Fruit fly (Drosophila melanogaster) whole organism, prepupa: ENCODE data around the gene opa.

ENCODE experiments used
- Blimp-1 ChIP-seq: fragments of 200-800 bp; sonication (Bioruptor generic); optimal IDR thresholded peaks from 3 replicates; lab custom pipeline; 2017; ENCODE audit warnings: missing biosample characterization, missing genetic modification characterization, mild to moderate bottlenecking, moderate library complexity, missing genetic modification reagents
- CG10631 ChIP-seq: fragments of 200-800 bp; sonication (Bioruptor generic); optimal IDR thresholded peaks from 2 replicates; lab custom pipeline; 2016; ENCODE audit warnings: missing biosample characterization, missing genetic modification characterization
- CG10669 ChIP-seq: fragments of 200-800 bp; sonication (Bioruptor generic); optimal IDR thresholded peaks from 3 replicates; lab custom pipeline; 2018; ENCODE audit warnings: missing biosample characterization, mild to moderate bottlenecking, missing genetic modification characterization, moderate library complexity
- CG11294 ChIP-seq: fragments of 200-800 bp; sonication (Bioruptor generic); IDR thresholded peaks from 2 replicates; pipeline ENCODE4 v1.3.6; 2022; ENCODE audit warnings: missing biosample characterization, missing genetic modification characterization
- CG15336 ChIP-seq: fragments of 200-800 bp; sonication (Bioruptor generic); IDR thresholded peaks from 2 replicates; pipeline ENCODE4 v1.3.6; 2022; ENCODE audit warnings: missing biosample characterization, missing genetic modification characterization
- CG1621 ChIP-seq: fragments of 200-800 bp; sonication (Bioruptor generic); optimal IDR thresholded peaks from 3 replicates; lab custom pipeline; 2018; ENCODE audit warnings: missing biosample characterization, mild to moderate bottlenecking, missing genetic modification characterization
- CG16779 ChIP-seq: fragments of 200-800 bp; sonication (Bioruptor generic); optimal IDR thresholded peaks from 3 replicates; lab custom pipeline; 2017; ENCODE audit warnings: missing biosample characterization, mild to moderate bottlenecking, missing genetic modification characterization
- CG3032 ChIP-seq: fragments of 200-800 bp; optimal IDR thresholded peaks from 2 replicates; lab custom pipeline; 2019; ENCODE audit warnings: missing biosample characterization, mild to moderate bottlenecking, missing genetic modification characterization, moderate library complexity
- CG31627 ChIP-seq: fragments of 200-800 bp; sonication (Bioruptor generic); optimal IDR thresholded peaks from 3 replicates; lab custom pipeline; 2016; ENCODE audit warnings: missing biosample characterization, missing genetic modification characterization
- CG32006 ChIP-seq: fragments of 200-800 bp; sonication (Bioruptor generic); optimal IDR thresholded peaks from 3 replicates; lab custom pipeline; 2017; ENCODE audit warnings: missing biosample characterization, mild to moderate bottlenecking, missing genetic modification characterization
- CG34406 ChIP-seq: fragments of 200-800 bp; sonication (Bioruptor generic); optimal IDR thresholded peaks from 3 replicates; lab custom pipeline; 2016; ENCODE audit warnings: missing biosample characterization, missing genetic modification characterization
- CG4318 ChIP-seq: fragments of 200-800 bp; sonication (Bioruptor generic); optimal IDR thresholded peaks from 3 replicates; lab custom pipeline; 2017; ENCODE audit warnings: missing biosample characterization, mild to moderate bottlenecking, missing genetic modification characterization
- CG6163 ChIP-seq: fragments of 200-800 bp; sonication (Bioruptor generic); IDR thresholded peaks from 3 replicates; pipeline ENCODE4 v1.3.6; 2022; ENCODE audit warnings: missing biosample characterization, missing genetic modification characterization
- CG6276 ChIP-seq: fragments of 200-800 bp; sonication (Bioruptor generic); optimal IDR thresholded peaks from 2 replicates; lab custom pipeline; 2017; ENCODE audit warnings: missing biosample characterization, mild to moderate bottlenecking, missing genetic modification characterization
- CG6792 ChIP-seq: fragments of 200-800 bp; sonication (Bioruptor generic); optimal IDR thresholded peaks from 3 replicates; lab custom pipeline; 2016; ENCODE audit warnings: missing biosample characterization, missing genetic modification characterization
- CG6808 ChIP-seq: fragments of 200-800 bp; sonication (Bioruptor generic); optimal IDR thresholded peaks from 3 replicates; lab custom pipeline; 2017; ENCODE audit warnings: missing biosample characterization, missing genetic modification characterization, mild to moderate bottlenecking, moderate library complexity, missing genetic modification reagents
- CG6854 ChIP-seq: fragments of 200-800 bp; sonication (Bioruptor generic); optimal IDR thresholded peaks from 2 replicates; lab custom pipeline; 2017; ENCODE audit warnings: missing biosample characterization, mild to moderate bottlenecking, missing genetic modification characterization
- CG7368 ChIP-seq: fragments of 200-800 bp; sonication (Bioruptor generic); optimal IDR thresholded peaks from 3 replicates; lab custom pipeline; 2016; ENCODE audit warnings: missing biosample characterization, missing genetic modification characterization
- CG8119 ChIP-seq: fragments of 200-800 bp; sonication (Bioruptor generic); IDR thresholded peaks from 3 replicates; pipeline ENCODE4 v1.3.6; 2022; ENCODE audit warnings: missing biosample characterization, missing genetic modification characterization
- CG8319 ChIP-seq: fragments of 200-800 bp; sonication (Bioruptor generic); optimal IDR thresholded peaks from 3 replicates; lab custom pipeline; 2016; ENCODE audit warnings: missing biosample characterization, missing genetic modification characterization
- CG8632 ChIP-seq: fragments of 200-800 bp; sonication (Bioruptor generic); optimal IDR thresholded peaks from 3 replicates; lab custom pipeline; 2016; ENCODE audit warnings: missing biosample characterization, missing genetic modification characterization
- CG9139 ChIP-seq: fragments of 200-800 bp; sonication (Bioruptor generic); optimal IDR thresholded peaks from 3 replicates; lab custom pipeline; 2017; ENCODE audit warnings: missing biosample characterization, mild to moderate bottlenecking, missing genetic modification characterization
- Eip75B ChIP-seq: fragments of 200-800 bp; sonication (Bioruptor generic); optimal IDR thresholded peaks from 3 replicates; lab custom pipeline; 2016; ENCODE audit warnings: missing biosample characterization, missing genetic modification characterization
- Eip78C ChIP-seq: fragments of 200-800 bp; sonication (Bioruptor generic); peaks from one replicate; lab custom pipeline; 2016; ENCODE audit warnings: missing biosample characterization, missing genetic modification characterization
- Eip93F ChIP-seq: fragments of 200-800 bp; sonication (Bioruptor generic); optimal IDR thresholded peaks from 2 replicates; lab custom pipeline; 2016; ENCODE audit warnings: missing biosample characterization, mild to moderate bottlenecking, missing genetic modification characterization
- Ets21C ChIP-seq: fragments of 200-800 bp; sonication (Bioruptor generic); optimal IDR thresholded peaks from 3 replicates; lab custom pipeline; 2016; ENCODE audit warnings: missing biosample characterization, missing genetic modification characterization
- Ets96B ChIP-seq: fragments of 200-800 bp; optimal IDR thresholded peaks from 2 replicates; lab custom pipeline; 2019; ENCODE audit warnings: missing biosample characterization, mild to moderate bottlenecking, missing genetic modification characterization, moderate library complexity
- Gug ChIP-seq: fragments of 200-800 bp; sonication (Bioruptor generic); IDR thresholded peaks from 2 replicates; pipeline ENCODE4 v1.3.6; 2022; ENCODE audit warnings: missing biosample characterization, missing genetic modification characterization
- Hr38 ChIP-seq: sonication (Bioruptor generic); optimal IDR thresholded peaks from 2 replicates; lab custom pipeline; 2016; ENCODE audit warnings: missing biosample characterization, missing genetic modification characterization
- Hr39 ChIP-seq: fragments of 200-800 bp; sonication (Bioruptor generic); optimal IDR thresholded peaks from 2 replicates; lab custom pipeline; 2016; ENCODE audit warnings: missing biosample characterization, missing genetic modification characterization
- Lpt ChIP-seq: fragments of 200-800 bp; sonication (Bioruptor generic); optimal IDR thresholded peaks from 3 replicates; lab custom pipeline; 2016; ENCODE audit warnings: missing biosample characterization, missing genetic modification characterization
- Met ChIP-seq: fragments of 200-800 bp; sonication (Bioruptor generic); optimal IDR thresholded peaks from 3 replicates; lab custom pipeline; 2016; ENCODE audit warnings: missing biosample characterization, missing genetic modification characterization
- OdsH ChIP-seq: fragments of 200-800 bp; sonication (Bioruptor generic); optimal IDR thresholded peaks from 3 replicates; lab custom pipeline; 2016; ENCODE audit warnings: missing biosample characterization, missing genetic modification characterization
- Smox ChIP-seq: fragments of 200-800 bp; sonication (Bioruptor generic); optimal IDR thresholded peaks from 3 replicates; lab custom pipeline; 2016; ENCODE audit warnings: missing biosample characterization, missing genetic modification characterization
- Sox14 ChIP-seq: fragments of 200-800 bp; sonication (Bioruptor generic); optimal IDR thresholded peaks from 3 replicates; lab custom pipeline; 2016; ENCODE audit warnings: missing biosample characterization, missing genetic modification characterization
- achi ChIP-seq: fragments of 200-800 bp; sonication (Bioruptor generic); optimal IDR thresholded peaks from 3 replicates; lab custom pipeline; 2016; ENCODE audit warnings: missing biosample characterization, missing genetic modification characterization
- acj6 ChIP-seq: fragments of 200-800 bp; sonication (Bioruptor generic); optimal IDR thresholded peaks from 3 replicates; lab custom pipeline; 2016; ENCODE audit warnings: missing biosample characterization, missing genetic modification characterization
- cyc ChIP-seq: fragments of 200-800 bp; sonication (Bioruptor generic); optimal IDR thresholded peaks from 3 replicates; lab custom pipeline; 2016; ENCODE audit warnings: missing biosample characterization, missing genetic modification characterization
- dac ChIP-seq: fragments of 200-800 bp; sonication (Bioruptor generic); optimal IDR thresholded peaks from 2 replicates; lab custom pipeline; 2017; ENCODE audit warnings: missing biosample characterization, mild to moderate bottlenecking, missing genetic modification characterization
- dsx ChIP-seq: fragments of 200-800 bp; optimal IDR thresholded peaks from 3 replicates; lab custom pipeline; 2019; ENCODE audit warnings: missing biosample characterization, mild to moderate bottlenecking, missing genetic modification characterization, moderate library complexity; ENCODE audit not compliant: poor library complexity, severe bottlenecking
- eg ChIP-seq: fragments of 200-800 bp; sonication (Bioruptor generic); IDR thresholded peaks from 3 replicates; pipeline ENCODE4 v1.3.6; 2022; ENCODE audit warnings: missing biosample characterization, missing genetic modification characterization
- esn ChIP-seq: fragments of 200-800 bp; sonication (Bioruptor generic); optimal IDR thresholded peaks from 2 replicates; lab custom pipeline; 2016; ENCODE audit warnings: missing biosample characterization, mild to moderate bottlenecking, missing genetic modification characterization, moderate library complexity
- fd59A ChIP-seq: fragments of 200-800 bp; sonication (Bioruptor generic); optimal IDR thresholded peaks from 2 replicates; lab custom pipeline; 2017; ENCODE audit warnings: missing biosample characterization, mild to moderate bottlenecking, missing genetic modification characterization, missing genetic modification reagents
- fd85E ChIP-seq: fragments of 200-800 bp; sonication (Bioruptor generic); optimal IDR thresholded peaks from 3 replicates; lab custom pipeline; 2016; ENCODE audit warnings: missing biosample characterization, missing genetic modification characterization
- fkh ChIP-seq: fragments of 200-800 bp; sonication (Bioruptor generic); optimal IDR thresholded peaks from 3 replicates; lab custom pipeline; 2017; ENCODE audit warnings: missing biosample characterization, mild to moderate bottlenecking, missing genetic modification characterization, moderate library complexity
- net ChIP-seq: fragments of 200-800 bp; sonication (Bioruptor generic); optimal IDR thresholded peaks from 3 replicates; lab custom pipeline; 2016; ENCODE audit warnings: missing biosample characterization, missing genetic modification characterization
- pdm3 ChIP-seq: fragments of 200-800 bp; sonication (Bioruptor generic); optimal IDR thresholded peaks from 3 replicates; lab custom pipeline; 2016; ENCODE audit warnings: missing biosample characterization, missing genetic modification characterization
- spab ChIP-seq: fragments of 200-800 bp; sonication (Bioruptor generic); optimal IDR thresholded peaks from 2 replicates; lab custom pipeline; 2017; ENCODE audit warnings: missing biosample characterization, mild to moderate bottlenecking, missing genetic modification characterization, missing genetic modification reagents
- ss ChIP-seq, 2 experiments: fragments of 200-800 bp; sonication (Bioruptor generic); optimal IDR thresholded peaks; 2 replicates in 1 of 2; 3 replicates in 1 of 2; lab custom pipeline; 2017 to 2018; ENCODE audit warnings: mild to moderate bottlenecking in 2 of 2, missing biosample characterization in 2 of 2, missing genetic modification characterization in 2 of 2, moderate library complexity in 1 of 2
- svp ChIP-seq: fragments of 200-800 bp; sonication (Bioruptor generic); peaks from one replicate; lab custom pipeline; 2016; ENCODE audit warnings: missing biosample characterization, missing genetic modification characterization
- topi ChIP-seq: fragments of 200-800 bp; sonication (Bioruptor generic); optimal IDR thresholded peaks from 3 replicates; lab custom pipeline; 2016; ENCODE audit warnings: missing biosample characterization, missing genetic modification characterization
- vri ChIP-seq: fragments of 200-800 bp; sonication (Bioruptor generic); optimal IDR thresholded peaks from 3 replicates; lab custom pipeline; 2016; ENCODE audit warnings: missing biosample characterization, mild to moderate bottlenecking, missing genetic modification characterization

opa gene

DNA sequence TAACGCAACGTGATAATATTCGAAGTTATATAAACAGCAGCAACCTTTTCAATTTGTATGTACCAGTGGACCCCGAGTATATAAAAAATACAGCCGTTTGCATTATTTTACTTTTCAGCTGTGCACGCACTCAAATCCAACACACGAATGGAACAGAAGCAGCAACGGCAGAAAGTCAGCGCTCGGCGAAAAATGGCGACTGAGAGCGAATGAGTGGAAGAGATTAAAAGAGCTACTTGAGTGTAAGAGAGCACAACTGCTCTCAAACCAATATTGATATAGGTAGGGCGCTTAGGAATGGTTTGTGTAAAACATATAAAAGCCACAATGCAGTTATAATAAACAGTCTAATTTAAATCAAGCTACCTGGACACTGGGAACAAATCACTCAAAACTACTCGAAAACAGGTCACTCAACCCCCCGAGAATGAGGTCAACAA is 46.3 kb upstream of the opa start:
- TF ChIP-seq CG6163 (peak; percentile 46; the same call in 1 of the 3 replicates), pdm3 (GFP tag; lab: Kevin White, UChicago) (peak; percentile 11), Eip78C (GFP tag; lab: Kevin White, UChicago) (peak; percentile 84), CG6792 (peak; percentile 42), CG1621 (tag; lab: Kevin White, UChicago) (no peak), fd59A (GFP tag; lab: Kevin White, UChicago) (no peak), CG15336 (GFP tag; lab: Robert Waterston, UW) (peak; percentile 48; the same call in 1 of the 2 replicates), CG6854 (GFP tag; lab: Kevin White, UChicago) (peak; percentile 91), fkh (peak; percentile 87), Hr38 (GFP tag; lab: Kevin White, UChicago) (no peak), acj6 (GFP tag; lab: Kevin White, UChicago) (no peak), CG7368 (GFP tag; lab: Kevin White, UChicago) (peak; percentile 32), CG3032 (tag; lab: Kevin White, UChicago) (no peak), CG8119 (GFP tag; lab: Robert Waterston, UW) (no peak), CG9139 (GFP tag; lab: Kevin White, UChicago) (peak; percentile 73), CG8632 (peak; percentile 52), dac (GFP tag; lab: Kevin White, UChicago) (no peak), Eip75B (GFP tag; lab: Kevin White, UChicago) (peak; percentile 26), CG16779 (tag; lab: Kevin White, UChicago) (peak; percentile 17), net (GFP tag; lab: Kevin White, UChicago) (peak; percentile 70), vri (peak; percentile 68), Met (GFP tag; lab: Kevin White, UChicago) (peak; percentile 49), Lpt (GFP tag; lab: Kevin White, UChicago) (no peak), CG11294 (GFP tag; lab: Robert Waterston, UW) (no peak), cyc (no peak), CG6808 (peak; percentile 49), fd85E (no peak), Ets96B (tag; lab: Kevin White, UChicago) (peak; percentile 4), ss (GFP tag; optimal IDR thresholded peaks at IDR 0.05; lab: Kevin White, UChicago) (peak; percentile 60 to 73), eg (GFP tag; lab: Robert Waterston, UW) (peak; percentile 40; the same call in 1 of the 3 replicates), CG8319 (GFP tag; lab: Kevin White, UChicago) (no peak), Blimp-1 (GFP tag; lab: Kevin White, UChicago) (no peak), Ets21C (no peak), CG32006 (GFP tag; lab: Kevin White, UChicago) (peak; percentile 19), Gug (GFP tag; lab: Robert Waterston, UW) (no peak), dsx (GFP tag; lab: Kevin White, UChicago) (peak; percentile 45), CG4318 (GFP tag; lab: Kevin White, UChicago) (no peak), achi (GFP tag; lab: Kevin White, UChicago) (peak; percentile 46), topi (GFP tag; lab: Kevin White, UChicago) (peak; percentile 32), CG10631 (GFP tag; lab: Kevin White, UChicago) (peak; percentile 8), CG31627 (GFP tag; lab: Kevin White, UChicago) (no peak), CG6276 (GFP tag; lab: Kevin White, UChicago) (peak; percentile 23), Sox14 (GFP tag; lab: Kevin White, UChicago) (peak; percentile 15), CG34406 (GFP tag; lab: Kevin White, UChicago) (peak; percentile 42), OdsH (peak; percentile 2), Eip93F (GFP tag; lab: Kevin White, UChicago) (no peak), esn (GFP tag; lab: Kevin White, UChicago) (peak; percentile 46), spab (GFP tag; lab: Kevin White, UChicago) (no peak), CG10669 (GFP tag; lab: Kevin White, UChicago) (no peak), Hr39 (GFP tag; lab: Kevin White, UChicago) (no peak), svp (GFP tag; lab: Kevin White, UChicago) (no peak), Smox (GFP tag; lab: Kevin White, UChicago) (no peak)
